Fruit fly (Drosophila melanogaster) whole organism, adult: ENCODE results near the gene Axn.

Experiments
- CG1620 ChIP-seq: fragments of 200-800 bp; sonication (Bioruptor generic); optimal IDR thresholded peaks from 2 replicates; lab custom pipeline; 2016; ENCODE audit warnings: missing biosample characterization, missing genetic modification characterization
- CG5204 ChIP-seq: fragments of 200-800 bp; sonication (Bioruptor generic); optimal IDR thresholded peaks from 2 replicates; lab custom pipeline; 2016; ENCODE audit warnings: missing biosample characterization, missing genetic modification characterization
- Clk ChIP-seq: fragments of 200-800 bp; sonication (Bioruptor generic); optimal IDR thresholded peaks from 2 replicates; lab custom pipeline; 2017; ENCODE audit warnings: missing biosample characterization, missing genetic modification characterization

- TF ChIP-seq Clk (no peak), CG5204 (no peak), CG1620 (GFP tag; lab: Kevin White, UChicago) (no peak)
These were observed 9.8 kb upstream of the Axn start for dm6 chr3R:30012602-30013489.
